Worm (Caenorhabditis elegans) whole organism, late embryonic: Measurements from ENCODE around the gene grp-1.
A peak's percentile ranks its signal among the peaks of the same experiment; 100 is the strongest.

Experiments
- F13H6.1 ChIP-seq: sonication (generic microtip); optimal IDR thresholded peaks from 2 replicates; lab custom pipeline; 2016; ENCODE audit warnings: missing genetic modification characterization, missing compliant biosample characterization
- K02D7.2 ChIP-seq: sonication (generic microtip); optimal IDR thresholded peaks from 2 replicates; lab custom pipeline; 2017; ENCODE audit warnings: mild to moderate bottlenecking, missing genetic modification characterization, missing compliant biosample characterization
- T23F11.4 ChIP-seq: fragments of 200-800 bp; sonication (Bioruptor generic); optimal IDR thresholded peaks from 2 replicates; lab custom pipeline; 2018; ENCODE audit warnings: mild to moderate bottlenecking, missing genetic modification characterization, missing compliant biosample characterization
- Y22D7AL.16 ChIP-seq: sonication (generic microtip); optimal IDR thresholded peaks from 2 replicates; lab custom pipeline; 2016; ENCODE audit warnings: missing genetic modification characterization, missing compliant biosample characterization
- ahr-1 ChIP-seq: sonication (generic microtip); optimal IDR thresholded peaks from 2 replicates; lab custom pipeline; 2016; ENCODE audit warnings: missing genetic modification characterization, missing compliant biosample characterization
- ceh-18 ChIP-seq: sonication (generic microtip); optimal IDR thresholded peaks from 2 replicates; lab custom pipeline; 2016; ENCODE audit warnings: missing genetic modification characterization, missing compliant biosample characterization
- ceh-19 ChIP-seq: fragments of 200-800 bp; sonication (Bioruptor generic); optimal IDR thresholded peaks from 2 replicates; lab custom pipeline; 2018; ENCODE audit warnings: mild to moderate bottlenecking, missing genetic modification characterization, missing compliant biosample characterization
- ceh-2 ChIP-seq: sonication (generic microtip); optimal IDR thresholded peaks from 2 replicates; lab custom pipeline; 2016; ENCODE audit warnings: missing genotype, missing genetic modification characterization, missing compliant biosample characterization
- ceh-22 ChIP-seq: sonication (generic microtip); optimal IDR thresholded peaks from 2 replicates; lab custom pipeline; 2017; ENCODE audit warnings: missing biosample characterization, missing genetic modification characterization
- ceh-30 ChIP-seq: fragments of 150-350 bp; optimal IDR thresholded peaks from 2 replicates; lab custom pipeline; 2014; ENCODE audit warnings: missing biosample characterization, missing genetic modification characterization
- ceh-31 ChIP-seq: sonication (generic microtip); optimal IDR thresholded peaks from 2 replicates; lab custom pipeline; 2016; ENCODE audit warnings: missing genetic modification characterization, missing compliant biosample characterization
- ceh-9 ChIP-seq: sonication (generic microtip); optimal IDR thresholded peaks from 2 replicates; lab custom pipeline; 2016; ENCODE audit warnings: mild to moderate bottlenecking, missing genetic modification characterization, inconsistent platforms, missing compliant biosample characterization
- dve-1 ChIP-seq: sonication (generic microtip); optimal IDR thresholded peaks from 2 replicates; lab custom pipeline; 2017; ENCODE audit warnings: antibody characterized with exemption, mild to moderate bottlenecking, missing genetic modification characterization, missing compliant biosample characterization
- elt-2 ChIP-seq: sonication (generic microtip); optimal IDR thresholded peaks from 2 replicates; lab custom pipeline; 2016; ENCODE audit warnings: missing genetic modification reagents, missing genetic modification characterization, missing compliant biosample characterization
- ets-4 ChIP-seq: sonication (generic microtip); optimal IDR thresholded peaks from 2 replicates; lab custom pipeline; 2016; ENCODE audit warnings: missing genetic modification characterization, missing compliant biosample characterization
- eyg-1 ChIP-seq: sonication (generic microtip); optimal IDR thresholded peaks from 2 replicates; lab custom pipeline; 2016; ENCODE audit warnings: missing genotype, missing genetic modification characterization, missing compliant biosample characterization
- fax-1 ChIP-seq: sonication (generic microtip); optimal IDR thresholded peaks from 2 replicates; lab custom pipeline; 2016; ENCODE audit warnings: missing genotype, missing genetic modification characterization, missing compliant biosample characterization
- fkh-10 ChIP-seq: fragments of 150-350 bp; optimal IDR thresholded peaks from 2 replicates; lab custom pipeline; 2014; ENCODE audit warnings: missing biosample characterization, missing genetic modification reagents, missing genetic modification characterization
- hlh-30 ChIP-seq: sonication (generic microtip); optimal IDR thresholded peaks from 2 replicates; lab custom pipeline; 2017; ENCODE audit warnings: antibody characterized with exemption, missing genetic modification characterization, missing compliant biosample characterization; ENCODE audit not compliant: insufficient read depth
- hlh-6 ChIP-seq: sonication (generic microtip); optimal IDR thresholded peaks from 2 replicates; lab custom pipeline; 2016; ENCODE audit warnings: missing genotype, missing genetic modification characterization, missing compliant biosample characterization
- hlh-8 ChIP-seq: sonication (generic microtip); optimal IDR thresholded peaks from 2 replicates; lab custom pipeline; 2016; ENCODE audit warnings: missing genotype, missing genetic modification characterization, missing compliant biosample characterization
- lim-6 ChIP-seq: sonication (generic microtip); optimal IDR thresholded peaks from 2 replicates; lab custom pipeline; 2016; ENCODE audit warnings: missing genetic modification characterization, missing compliant biosample characterization
- madf-2 ChIP-seq: sonication (generic microtip); optimal IDR thresholded peaks from 2 replicates; lab custom pipeline; 2017; ENCODE audit warnings: missing genetic modification characterization, missing compliant biosample characterization
- nfya-1 ChIP-seq: sonication (generic microtip); optimal IDR thresholded peaks from 2 replicates; lab custom pipeline; 2017; ENCODE audit warnings: missing genetic modification characterization, mild to moderate bottlenecking, missing compliant biosample characterization, antibody characterized with exemption, moderate library complexity
- npax-4 ChIP-seq: sonication (generic microtip); optimal IDR thresholded peaks from 2 replicates; lab custom pipeline; 2016; ENCODE audit warnings: missing genetic modification characterization, missing compliant biosample characterization
- odd-2 ChIP-seq: sonication (generic microtip); optimal IDR thresholded peaks from 2 replicates; lab custom pipeline; 2017; ENCODE audit warnings: antibody characterized with exemption, mild to moderate bottlenecking, missing genetic modification characterization, missing compliant biosample characterization
- pat-9 ChIP-seq: fragments of 200-800 bp; sonication (Bioruptor generic); optimal IDR thresholded peaks from 2 replicates; lab custom pipeline; 2018; ENCODE audit warnings: mild to moderate bottlenecking, missing genetic modification characterization, moderate library complexity, missing compliant biosample characterization
- pha-2 ChIP-seq: sonication (generic microtip); optimal IDR thresholded peaks from 2 replicates; lab custom pipeline; 2017; ENCODE audit warnings: mild to moderate bottlenecking, missing genetic modification characterization, missing compliant biosample characterization
- pha-4 ChIP-seq: fragments of 150-350 bp; optimal IDR thresholded peaks from 2 replicates; lab custom pipeline; 2018; ENCODE audit warnings: missing biosample characterization, missing genetic modification reagents, missing genetic modification characterization
- pros-1 ChIP-seq: fragments of 150-350 bp; optimal IDR thresholded peaks from 2 replicates; lab custom pipeline; 2014; ENCODE audit warnings: missing biosample characterization, missing genetic modification reagents, missing genetic modification characterization
- ref-2 ChIP-seq: sonication (generic microtip); optimal IDR thresholded peaks from 2 replicates; lab custom pipeline; 2016; ENCODE audit warnings: missing genetic modification characterization, missing compliant biosample characterization
- tbx-2 ChIP-seq: sonication (generic microtip); optimal IDR thresholded peaks from 2 replicates; lab custom pipeline; 2016; ENCODE audit warnings: missing genetic modification characterization, missing compliant biosample characterization
- tbx-7 ChIP-seq: sonication (generic microtip); optimal IDR thresholded peaks from 2 replicates; lab custom pipeline; 2016; ENCODE audit warnings: missing genotype, missing genetic modification characterization, missing compliant biosample characterization
- ttx-3 ChIP-seq: sonication (generic microtip); optimal IDR thresholded peaks from 2 replicates; lab custom pipeline; 2016; ENCODE audit warnings: missing genetic modification reagents, missing genetic modification characterization, missing compliant biosample characterization
- unc-42 ChIP-seq: sonication (generic microtip); optimal IDR thresholded peaks from 2 replicates; lab custom pipeline; 2016; ENCODE audit warnings: missing genotype, missing genetic modification characterization, missing compliant biosample characterization
- unc-55 ChIP-seq: sonication (generic microtip); optimal IDR thresholded peaks from 2 replicates; lab custom pipeline; 2017; ENCODE audit warnings: missing biosample characterization, missing genetic modification reagents, missing genetic modification characterization
- zip-5 ChIP-seq: sonication (generic microtip); optimal IDR thresholded peaks from 2 replicates; lab custom pipeline; 2016; ENCODE audit warnings: missing genetic modification characterization, missing compliant biosample characterization
- ztf-16 ChIP-seq: sonication (generic microtip); optimal IDR thresholded peaks from 2 replicates; lab custom pipeline; 2017; ENCODE audit warnings: missing genetic modification characterization, missing compliant biosample characterization

Gene grp-1

ce11 chrIII:8093079-8093623 is 7.6 kb downstream of the grp-1 start, which contains the start of gene K06H7.2:
K06H7.2 (plus strand) TSS chrIII:8093573.
- TF ChIP-seq tbx-2 (tag; lab: Kevin White, UChicago), result peak; percentile 27
- peak; percentile 95 for TF ChIP-seq unc-42
- TF ChIP-seq ceh-31, result peak; percentile 48
- TF ChIP-seq ztf-16 (tag; lab: Kevin White, UChicago), result no peak
- peak; percentile 53 for TF ChIP-seq nfya-1 (tag; lab: Kevin White, UChicago)
- TF ChIP-seq eyg-1 (tag; lab: Kevin White, UChicago), result no peak
- peak; percentile 22 for TF ChIP-seq pha-2 (tag; lab: Kevin White, UChicago)
- TF ChIP-seq ceh-18 (tag; lab: Kevin White, UChicago), result peak; percentile 57
- no peak for TF ChIP-seq zip-5 (tag; lab: Kevin White, UChicago)
- no peak for TF ChIP-seq pha-4 (tag; lab: Kevin White, UChicago)
- TF ChIP-seq hlh-30 (tag; lab: Kevin White, UChicago), result peak; percentile 93
- TF ChIP-seq unc-55 (GFP tag; lab: Kevin White, UChicago), result peak; percentile 43
- TF ChIP-seq elt-2 (tag; lab: Kevin White, UChicago), result peak; percentile 22

- TF ChIP-seq ceh-2 (tag; lab: Kevin White, UChicago) (no peak), ceh-31 (no peak), ceh-30 (tag; lab: Kevin White, UChicago) (no peak)
Measured at ce11 chrIII:8098116-8098515, 12.6 kb downstream of the grp-1 start, which contains the start of gene K06H7.8. K06H7.8 (minus strand) TSS chrIII:8098216.

- TF ChIP-seq Y22D7AL.16 (no peak), hlh-30 (tag; lab: Kevin White, UChicago) (no peak), ets-4 (no peak), dve-1 (tag; lab: Kevin White, UChicago) (no peak), zip-5 (tag; lab: Kevin White, UChicago) (no peak), F13H6.1 (tag; lab: Kevin White, UChicago) (no peak), ceh-18 (tag; lab: Kevin White, UChicago) (no peak)
- TF ChIP-seq, all 69 proteins: peak for 0
Measured at ce11 chrIII:8099022-8099421, 13.5 kb downstream of the grp-1 start, which contains the start of gene K06H7.1. K06H7.1 (plus strand) TSS chrIII:8099322.

ce11 chrIII:8100960-8101359 is 15.5 kb downstream of the grp-1 start, which contains the start of gene plk-1:
plk-1 (plus strand) TSS chrIII:8101348.
- TF ChIP-seq ets-4 (no peak), nfya-1 (tag; lab: Kevin White, UChicago) (peak; percentile 26)

- TF ChIP-seq fkh-10 (GFP tag; lab: Kevin White, UChicago), result no peak
- no peak for TF ChIP-seq ceh-9
- no peak for TF ChIP-seq Y22D7AL.16
- no peak for TF ChIP-seq dve-1 (tag; lab: Kevin White, UChicago)
- TF ChIP-seq T23F11.4 (GFP tag; lab: Kevin White, UChicago), result no peak
- no peak for TF ChIP-seq pat-9 (tag; lab: Kevin White, UChicago)
- no peak for TF ChIP-seq zip-5 (tag; lab: Kevin White, UChicago)
- TF ChIP-seq ceh-18 (tag; lab: Kevin White, UChicago), result no peak
- no peak for TF ChIP-seq lim-6 (tag; lab: Kevin White, UChicago)
Measured at ce11 chrIII:8105771-8106170, 20.3 kb downstream of the grp-1 start.

ce11 chrIII:8106476-8106875 is 21.0 kb downstream of the grp-1 start:
- TF ChIP-seq ceh-19 (peak; percentile 71), hlh-6 (peak; percentile 83), pat-9 (tag; lab: Kevin White, UChicago) (peak; percentile 67), ceh-9 (peak; percentile 56), K02D7.2 (peak; percentile 49), unc-42 (peak; percentile 53), ztf-16 (tag; lab: Kevin White, UChicago) (peak; percentile 46), ets-4 (no peak), ref-2 (tag; lab: Kevin White, UChicago) (peak; percentile 41), nfya-1 (tag; lab: Kevin White, UChicago) (peak; percentile 41), ttx-3 (tag; lab: Kevin White, UChicago) (peak; percentile 58), npax-4 (tag; lab: Kevin White, UChicago) (peak; percentile 51), madf-2 (peak; percentile 65), ceh-22 (tag; lab: Kevin White, UChicago) (no peak), lim-6 (tag; lab: Kevin White, UChicago) (no peak), hlh-30 (tag; lab: Kevin White, UChicago) (no peak), fax-1 (tag; lab: Kevin White, UChicago) (peak; percentile 40), odd-2 (tag; lab: Kevin White, UChicago) (peak; percentile 40), ceh-2 (tag; lab: Kevin White, UChicago) (peak; percentile 35), ahr-1 (tag; lab: Kevin White, UChicago) (peak; percentile 37), T23F11.4 (GFP tag; lab: Kevin White, UChicago) (peak; percentile 70), hlh-8 (peak; percentile 17), tbx-2 (tag; lab: Kevin White, UChicago) (peak; percentile 76), tbx-7 (peak; percentile 32), pros-1 (peak; percentile 34)
